Worm (Caenorhabditis elegans) whole organism, early embryonic: ENCODE data around the gene F42A9.7.

Experiments used
- B0310.2 ChIP-seq: sonication (generic microtip); optimal IDR thresholded peaks from 2 replicates; lab custom pipeline; 2016; ENCODE audit warnings: mild to moderate bottlenecking, missing genetic modification characterization, missing compliant biosample characterization
- F13C5.2 ChIP-seq: sonication (generic microtip); optimal IDR thresholded peaks from 2 replicates; lab custom pipeline; 2017; ENCODE audit warnings: mild to moderate bottlenecking, missing genetic modification characterization, inconsistent platforms, missing compliant biosample characterization
- aly-1 ChIP-seq: sonication (generic microtip); optimal IDR thresholded peaks from 2 replicates; lab custom pipeline; 2016; ENCODE audit warnings: missing genetic modification characterization, missing compliant biosample characterization
- ama-1 ChIP-seq: fragments of 150-350 bp; optimal IDR thresholded peaks from 2 replicates; lab custom pipeline; 2014
- ceh-13 ChIP-seq: fragments of 200-800 bp; sonication (Bioruptor generic); optimal IDR thresholded peaks from 2 replicates; lab custom pipeline; 2018; ENCODE audit warnings: mild to moderate bottlenecking, missing genetic modification characterization, missing compliant biosample characterization
- ceh-36 ChIP-seq: sonication (generic microtip); optimal IDR thresholded peaks from 2 replicates; lab custom pipeline; 2016; ENCODE audit warnings: missing genetic modification characterization, inconsistent platforms, missing compliant biosample characterization
- ets-7 ChIP-seq: sonication (generic microtip); optimal IDR thresholded peaks from 2 replicates; lab custom pipeline; 2016; ENCODE audit warnings: missing genotype, missing genetic modification characterization, missing compliant biosample characterization
- flt-1 ChIP-seq: fragments of 200-800 bp; sonication (Bioruptor generic); IDR thresholded peaks from 2 replicates; pipeline ENCODE4 v1.3.6; 2022; ENCODE audit warnings: missing genetic modification characterization, missing compliant biosample characterization
- hmbx-1 ChIP-seq: sonication (generic microtip); optimal IDR thresholded peaks from 2 replicates; lab custom pipeline; 2016; ENCODE audit warnings: mild to moderate bottlenecking, missing genetic modification characterization, missing compliant biosample characterization
- hmg-4 ChIP-seq: fragments of 200-800 bp; sonication (Bioruptor generic); optimal IDR thresholded peaks from 2 replicates; lab custom pipeline; 2018; ENCODE audit warnings: mild to moderate bottlenecking, missing genetic modification characterization, missing compliant biosample characterization
- hnd-1 ChIP-seq: sonication (generic microtip); optimal IDR thresholded peaks from 2 replicates; lab custom pipeline; 2016; ENCODE audit warnings: missing genetic modification characterization, missing compliant biosample characterization
- pes-1 ChIP-seq: fragments of 200-800 bp; sonication (Bioruptor generic); IDR thresholded peaks from 2 replicates; pipeline ENCODE4 v1.3.6; 2022; ENCODE audit warnings: missing genetic modification reagents, missing genetic modification characterization, missing compliant biosample characterization
- scrt-1 ChIP-seq: fragments of 200-800 bp; sonication (Bioruptor generic); IDR thresholded peaks from 2 replicates; pipeline ENCODE4 v1.3.6; 2022; ENCODE audit warnings: missing genetic modification characterization, missing compliant biosample characterization
- sea-1 ChIP-seq: fragments of 200-800 bp; sonication (Bioruptor generic); conservative IDR thresholded peaks from 2 replicates; pipeline ENCODE4 v1.3.6; 2022; ENCODE audit warnings: missing genetic modification characterization, missing compliant biosample characterization
- tbx-11 ChIP-seq: fragments of 200-800 bp; sonication (Bioruptor generic); IDR thresholded peaks from 2 replicates; pipeline ENCODE4 v1.3.6; 2022; ENCODE audit warnings: missing genetic modification characterization, missing compliant biosample characterization
- tbx-37 ChIP-seq: fragments of 200-800 bp; sonication (Bioruptor generic); conservative IDR thresholded peaks from 2 replicates; pipeline ENCODE4 v1.3.6; 2022; ENCODE audit warnings: missing genetic modification reagents, missing genetic modification characterization, missing compliant biosample characterization
- tra-4 ChIP-seq: sonication (generic microtip); optimal IDR thresholded peaks from 2 replicates; lab custom pipeline; 2017; ENCODE audit warnings: missing genetic modification characterization, missing compliant biosample characterization

The F42A9.7 gene

DNA sequence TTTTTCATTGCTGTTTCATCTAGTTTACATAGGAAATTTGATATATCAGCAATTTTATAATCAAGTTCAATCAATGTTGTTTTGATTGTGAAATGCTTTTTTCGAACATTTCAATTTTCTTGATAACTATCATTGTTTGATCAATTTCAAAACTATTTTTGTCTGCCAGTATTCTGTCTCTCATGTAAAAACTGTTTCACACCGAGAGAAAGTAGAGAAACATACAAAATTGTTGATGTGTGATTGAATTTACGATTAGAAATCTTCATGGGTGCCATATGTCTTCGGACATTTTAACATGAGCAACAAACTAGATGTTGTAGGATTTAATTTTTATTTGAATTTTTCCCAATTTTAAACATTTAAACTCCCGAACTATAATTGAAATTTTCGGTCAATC is 33.7 kb upstream of the F42A9.7 start, which contains the start of gene C49C8.2:
Gene C49C8.2 (plus strand): TSS at position 393 of the 400 bp plus-strand sequence.
- no peak for TF ChIP-seq scrt-1
- TF ChIP-seq flt-1 = no peak
- TF ChIP-seq pes-1 = no peak
- no peak for TF ChIP-seq tbx-11 (GFP tag; lab: Robert Waterston, UW)
- TF ChIP-seq tbx-37 (GFP tag; lab: Robert Waterston, UW) = no peak
- TF ChIP-seq hmbx-1 (tag; lab: Kevin White, UChicago) = no peak
- TF ChIP-seq B0310.2 (tag; lab: Kevin White, UChicago) = no peak
- no peak for TF ChIP-seq ets-7 (tag; lab: Kevin White, UChicago)
- no peak for TF ChIP-seq ceh-13 (GFP tag; lab: Kevin White, UChicago)
- TF ChIP-seq ama-1 = no peak
- TF ChIP-seq aly-1 (tag; lab: Kevin White, UChicago) = no peak
- TF ChIP-seq sea-1 (GFP tag; lab: Robert Waterston, UW) = no peak
- TF ChIP-seq hnd-1 (tag; lab: Kevin White, UChicago) = no peak
- no peak for TF ChIP-seq tra-4 (tag; lab: Kevin White, UChicago)
- TF ChIP-seq ceh-36 (tag; lab: Kevin White, UChicago) = no peak
- TF ChIP-seq F13C5.2 (tag; lab: Kevin White, UChicago) = no peak
- TF ChIP-seq hmg-4 (GFP tag; lab: Kevin White, UChicago) = no peak

DNA sequence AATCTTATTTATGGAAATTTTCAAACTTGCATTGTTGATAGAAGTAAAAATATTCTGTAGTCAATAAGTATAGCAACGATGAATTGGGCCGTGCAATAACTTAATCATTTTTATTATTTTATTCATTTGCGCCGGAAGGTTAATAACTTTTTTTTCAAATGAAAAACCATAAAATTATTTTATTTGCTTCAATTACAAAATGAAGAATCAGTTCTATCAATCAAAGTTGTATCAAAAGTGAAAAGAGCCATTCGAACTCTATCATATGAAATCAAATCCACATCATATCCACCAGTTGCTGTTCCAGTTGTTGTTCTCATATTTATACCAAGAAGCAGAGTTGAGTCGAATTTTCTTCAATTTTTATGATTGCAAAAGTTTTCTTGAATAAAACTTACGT is 31.6 kb upstream of the F42A9.7 start, which contains the start of gene cyp-33E1:
Gene cyp-33E1 (minus strand): TSS at position 101 of the 400 bp plus-strand sequence.
- no peak for TF ChIP-seq ama-1
- TF ChIP-seq scrt-1 = no peak
- no peak for TF ChIP-seq hmbx-1 (tag; lab: Kevin White, UChicago)
- TF ChIP-seq sea-1 (GFP tag; lab: Robert Waterston, UW) = no peak
- no peak for TF ChIP-seq F13C5.2 (tag; lab: Kevin White, UChicago)
- no peak for TF ChIP-seq ceh-13 (GFP tag; lab: Kevin White, UChicago)
- no peak for TF ChIP-seq flt-1
- no peak for TF ChIP-seq tbx-11 (GFP tag; lab: Robert Waterston, UW)
- no peak for TF ChIP-seq tra-4 (tag; lab: Kevin White, UChicago)
- TF ChIP-seq tbx-37 (GFP tag; lab: Robert Waterston, UW) = no peak
- TF ChIP-seq ets-7 (tag; lab: Kevin White, UChicago) = no peak
- no peak for TF ChIP-seq hmg-4 (GFP tag; lab: Kevin White, UChicago)
- no peak for TF ChIP-seq hnd-1 (tag; lab: Kevin White, UChicago)
- TF ChIP-seq B0310.2 (tag; lab: Kevin White, UChicago) = no peak

DNA sequence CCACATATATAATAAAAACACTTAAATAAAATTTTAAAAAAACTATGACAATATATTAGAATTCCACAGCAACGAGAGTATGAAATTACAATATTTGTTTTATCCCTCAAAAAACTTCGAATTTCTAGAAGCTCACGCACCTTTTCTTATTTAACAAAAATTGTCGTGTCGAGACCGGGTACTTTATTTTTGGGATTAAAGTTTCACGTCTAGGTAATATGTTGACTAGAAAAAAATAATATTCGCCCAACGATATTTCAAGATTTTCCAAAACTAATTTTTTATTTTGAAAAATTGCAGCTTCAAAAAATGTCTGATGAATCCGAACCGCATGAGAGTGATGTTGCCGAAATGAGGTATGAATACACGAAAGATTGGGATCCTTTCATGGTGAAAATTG is 27.5 kb upstream of the F42A9.7 start, which contains the start of gene C49C8.3:
Gene C49C8.3 (plus strand): TSS at position 301 of the 400 bp plus-strand sequence.
- TF ChIP-seq hmg-4 (GFP tag; lab: Kevin White, UChicago) = no peak
- TF ChIP-seq tbx-11 (GFP tag; lab: Robert Waterston, UW) = no peak
- no peak for TF ChIP-seq ceh-13 (GFP tag; lab: Kevin White, UChicago)
- no peak for TF ChIP-seq B0310.2 (tag; lab: Kevin White, UChicago)
- TF ChIP-seq ama-1 = no peak
- TF ChIP-seq aly-1 (tag; lab: Kevin White, UChicago) = no peak
- TF ChIP-seq hnd-1 (tag; lab: Kevin White, UChicago) = no peak
- TF ChIP-seq F13C5.2 (tag; lab: Kevin White, UChicago) = no peak
- TF ChIP-seq tbx-37 (GFP tag; lab: Robert Waterston, UW) = no peak
- no peak for TF ChIP-seq hmbx-1 (tag; lab: Kevin White, UChicago)
- TF ChIP-seq ets-7 (tag; lab: Kevin White, UChicago) = no peak
- TF ChIP-seq tra-4 (tag; lab: Kevin White, UChicago) = no peak
- TF ChIP-seq flt-1 = no peak
- no peak for TF ChIP-seq ceh-36 (tag; lab: Kevin White, UChicago)
- TF ChIP-seq sea-1 (GFP tag; lab: Robert Waterston, UW) = no peak
- TF ChIP-seq pes-1 = no peak
- no peak for TF ChIP-seq scrt-1

DNA sequence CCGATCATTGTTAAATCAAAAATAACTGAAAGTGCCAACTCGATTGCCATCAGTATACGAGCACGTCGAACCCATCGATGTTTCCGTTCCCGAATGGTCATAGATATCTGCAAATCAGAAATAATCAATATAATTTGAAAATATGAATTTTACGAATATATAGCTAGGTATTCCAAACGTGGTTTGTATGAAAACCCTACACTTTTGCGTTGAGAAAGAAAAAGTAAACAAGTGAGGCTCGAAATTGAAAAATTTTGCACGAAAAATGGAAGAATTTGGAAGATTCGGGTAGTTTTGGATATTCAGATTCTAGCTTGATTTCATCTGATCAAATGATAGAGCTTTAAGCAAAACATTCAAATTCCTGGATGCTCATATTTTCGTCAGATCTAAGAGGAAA is 21.8 kb upstream of the F42A9.7 start, which contains the start of gene F42A9.9:
Gene F42A9.9 (minus strand): TSS at position 101 of the 400 bp plus-strand sequence.
- no peak for TF ChIP-seq tra-4 (tag; lab: Kevin White, UChicago)

DNA sequence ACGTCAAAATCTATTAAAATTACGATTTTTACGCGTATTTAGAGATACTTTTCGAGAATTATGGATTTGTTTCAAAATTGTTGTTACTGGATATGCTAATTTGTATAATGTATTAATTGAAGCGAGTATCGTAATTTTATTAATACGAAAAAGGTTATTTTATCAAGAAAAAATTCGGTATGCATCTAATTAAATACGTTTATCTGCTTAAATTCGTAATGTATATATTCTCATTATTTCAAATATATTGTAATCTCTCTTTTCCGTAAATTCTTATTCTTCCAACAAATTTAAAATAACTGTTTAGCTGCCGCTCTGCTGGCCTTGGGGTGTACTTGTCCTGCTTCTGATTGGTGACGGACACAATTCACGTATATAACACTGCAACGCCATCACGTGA is 14.1 kb upstream of the F42A9.7 start, which contains the start of gene dgk-4:
Gene dgk-4 (plus strand): TSS at position 301 of the 400 bp plus-strand sequence.
- TF ChIP-seq ceh-36 (tag; lab: Kevin White, UChicago) = no peak
- TF ChIP-seq ama-1 = no peak
- TF ChIP-seq tbx-37 (GFP tag; lab: Robert Waterston, UW) = no peak
- TF ChIP-seq flt-1 = no peak
- no peak for TF ChIP-seq aly-1 (tag; lab: Kevin White, UChicago)

DNA sequence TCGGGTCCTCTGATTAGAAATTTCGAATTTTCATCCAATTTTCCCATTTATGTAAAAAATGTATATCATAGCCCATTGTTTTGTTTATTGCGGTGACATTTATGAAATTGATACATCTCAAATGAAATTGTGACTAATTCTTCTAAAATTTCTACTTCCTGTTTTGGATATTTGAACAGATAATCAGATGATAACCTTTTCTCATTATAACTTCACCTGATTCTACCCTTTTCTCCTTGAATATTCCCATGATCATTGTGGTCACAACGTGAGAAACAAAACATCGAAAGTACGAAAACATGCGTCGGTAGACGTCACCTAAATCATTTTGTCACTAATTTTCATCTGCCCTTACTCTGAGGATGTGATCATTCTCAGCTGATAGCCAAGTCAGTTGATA is 13.3 kb upstream of the F42A9.7 start:
- TF ChIP-seq ama-1 (no peak), sea-1 (GFP tag; lab: Robert Waterston, UW) (no peak)

DNA sequence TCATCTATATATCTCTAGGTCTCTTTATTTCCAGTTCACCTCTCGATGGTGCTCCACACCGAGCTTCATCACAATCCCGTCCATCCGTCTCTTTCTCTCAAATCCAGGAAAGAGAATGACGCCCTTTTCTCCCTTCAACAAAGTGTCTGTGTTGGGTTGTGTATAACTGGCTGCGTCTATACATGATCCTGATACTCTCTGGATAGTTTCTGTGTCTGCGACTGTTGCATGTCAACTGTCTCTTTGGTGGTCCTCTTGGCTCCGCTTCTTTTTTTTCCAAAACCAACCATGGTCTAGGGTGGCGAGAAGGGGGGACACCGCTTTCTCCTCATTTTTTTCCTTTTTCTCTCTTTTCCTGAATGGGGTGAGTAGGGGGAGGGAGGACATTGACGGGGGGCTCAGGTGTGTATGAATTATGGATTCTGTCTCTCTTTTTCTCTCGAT is 12.7 kb upstream of the F42A9.7 start:
- TF ChIP-seq ceh-36 (tag; lab: Kevin White, UChicago) (no peak), tbx-11 (GFP tag; lab: Robert Waterston, UW) (0 out of 2 replicates have a peak, but pooled peaks have one; percentile 43)

DNA sequence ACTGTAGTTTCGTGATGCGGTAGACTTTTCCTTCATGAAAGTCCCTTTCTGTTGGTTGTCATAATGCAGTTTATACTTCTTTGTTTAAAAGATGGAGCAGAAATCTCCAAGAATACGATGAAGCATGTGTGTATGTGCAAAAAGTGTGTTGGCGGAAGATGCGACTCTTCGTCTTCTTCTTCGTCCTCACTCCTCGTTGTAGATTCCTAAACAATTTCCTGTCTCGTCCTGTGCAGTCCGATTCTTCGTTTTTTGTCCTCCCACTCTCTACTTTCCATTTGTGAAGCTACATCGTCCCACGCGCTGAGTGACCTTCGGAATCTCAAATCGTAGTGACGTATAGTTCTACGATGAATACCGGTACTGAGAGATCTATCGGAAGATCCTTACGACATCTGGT is 11.3 kb upstream of the F42A9.7 start:
- TF ChIP-seq F13C5.2 (tag; lab: Kevin White, UChicago) (no peak), tbx-37 (GFP tag; lab: Robert Waterston, UW) (no peak), ceh-36 (tag; lab: Kevin White, UChicago) (no peak)
